Worm (Caenorhabditis elegans): ENCODE data around the gene fbxa-59.

DNA sequence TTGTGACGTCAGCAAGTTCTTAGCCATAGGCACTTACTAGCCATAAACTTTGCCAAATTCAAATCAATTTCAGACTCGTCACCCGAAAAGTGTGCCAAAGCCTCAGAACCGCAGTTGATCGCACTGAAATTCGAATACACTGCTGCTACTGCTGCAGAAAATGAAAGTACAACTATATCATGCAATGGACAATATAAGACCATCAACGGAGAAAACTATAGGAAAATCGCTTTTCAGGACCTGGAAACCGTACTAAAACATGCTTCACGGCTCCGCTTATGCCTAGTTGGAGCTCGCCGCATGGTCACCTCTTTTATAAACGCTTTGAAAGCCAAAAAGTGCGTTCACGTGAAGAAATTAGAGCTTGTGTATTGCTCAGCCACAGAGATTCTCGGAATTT is 4.7 kb downstream of the fbxa-59 start, which contains the start of gene fbxa-22:
- TF ChIP-seq daf-12 (tag; optimal IDR thresholded peaks at IDR 0.05) (no peak), fkh-10 (GFP tag; optimal IDR thresholded peaks at IDR 0.05) (no peak), snpc-4 (tag; optimal IDR thresholded peaks at IDR 0.05) (no peak), ztf-4 (tag; optimal IDR thresholded peaks at IDR 0.05) (no peak), mdl-1 (tag; optimal IDR thresholded peaks at IDR 0.05) (no peak), nfya-1 (tag; optimal IDR thresholded peaks at IDR 0.05; ENCODE audit: insufficient read depth) (no peak), nhr-237 (tag; optimal IDR thresholded peaks at IDR 0.05) (no peak), fkh-2 (tag; optimal IDR thresholded peaks at IDR 0.05) (no peak), unc-62 (GFP tag; optimal IDR thresholded peaks at IDR 0.05) (no peak), lin-39 (tag; optimal IDR thresholded peaks at IDR 0.05) (no peak), jun-1 (tag; optimal IDR thresholded peaks at IDR 0.05) (no peak)

Data from whole organism, L3 larva.